Fruit fly (Drosophila melanogaster) whole organism, wandering third instar larva: ENCODE data around the gene Ack.

ENCODE experiments used
- Abd-B ChIP-seq: fragments of >200 bp; optimal IDR thresholded peaks from 2 replicates; lab custom pipeline; 2017; ENCODE audit warnings: missing biosample characterization, missing genetic modification characterization
- CG32264 ChIP-seq: fragments of 200-800 bp; sonication (Bioruptor generic); optimal IDR thresholded peaks from 2 replicates; lab custom pipeline; 2016; ENCODE audit warnings: missing biosample characterization, missing genetic modification characterization
- Dfd ChIP-seq: fragments of >200 bp; optimal IDR thresholded peaks from 2 replicates; lab custom pipeline; 2017; ENCODE audit warnings: missing biosample characterization, missing genetic modification characterization
- Vsx2 ChIP-seq: fragments of 200-300, 225-300 bp; sonication (Bioruptor generic); optimal IDR thresholded peaks from 2 replicates; lab custom pipeline; 2018; ENCODE audit warnings: missing biosample characterization, missing genetic modification characterization; ENCODE audit not compliant: partially characterized antibody
- br ChIP-seq: fragments of 200-800 bp; sonication (Bioruptor generic); optimal IDR thresholded peaks from 2 replicates; lab custom pipeline; 2016; ENCODE audit warnings: missing biosample characterization, missing genetic modification characterization
- brk ChIP-seq: fragments of 200-800 bp; sonication (Bioruptor generic); optimal IDR thresholded peaks from 2 replicates; lab custom pipeline; 2016; ENCODE audit warnings: missing biosample characterization, mild to moderate bottlenecking, missing genetic modification characterization
- dsf ChIP-seq: sonication (Bioruptor generic); optimal IDR thresholded peaks from 2 replicates; lab custom pipeline; 2016; ENCODE audit warnings: missing biosample characterization, missing genetic modification characterization, borderline replicate concordance
- lola ChIP-seq: fragments of >200 bp; optimal IDR thresholded peaks from 2 replicates; lab custom pipeline; 2017; ENCODE audit warnings: missing biosample characterization, missing genetic modification characterization
- psq ChIP-seq: fragments of 200-800 bp; sonication (Bioruptor generic); optimal IDR thresholded peaks from 3 replicates; lab custom pipeline; 2017; ENCODE audit warnings: missing biosample characterization, mild to moderate bottlenecking, missing genetic modification characterization, moderate library complexity
- sage ChIP-seq: fragments of 200-800 bp; sonication (Bioruptor generic); optimal IDR thresholded peaks from 2 replicates; lab custom pipeline; 2016; ENCODE audit warnings: missing biosample characterization, mild to moderate bottlenecking, missing genetic modification characterization
- sv ChIP-seq: fragments of 200-800 bp; sonication (Bioruptor generic); optimal IDR thresholded peaks from 3 replicates; lab custom pipeline; 2016; ENCODE audit warnings: missing biosample characterization, missing genetic modification characterization
- tai ChIP-seq: sonication (Bioruptor generic); optimal IDR thresholded peaks from 2 replicates; lab custom pipeline; 2016; ENCODE audit warnings: missing biosample characterization, missing genetic modification characterization
- usp ChIP-seq: fragments of >200 bp; optimal IDR thresholded peaks from 2 replicates; lab custom pipeline; 2017; ENCODE audit warnings: missing biosample characterization, missing genetic modification characterization

DNA sequence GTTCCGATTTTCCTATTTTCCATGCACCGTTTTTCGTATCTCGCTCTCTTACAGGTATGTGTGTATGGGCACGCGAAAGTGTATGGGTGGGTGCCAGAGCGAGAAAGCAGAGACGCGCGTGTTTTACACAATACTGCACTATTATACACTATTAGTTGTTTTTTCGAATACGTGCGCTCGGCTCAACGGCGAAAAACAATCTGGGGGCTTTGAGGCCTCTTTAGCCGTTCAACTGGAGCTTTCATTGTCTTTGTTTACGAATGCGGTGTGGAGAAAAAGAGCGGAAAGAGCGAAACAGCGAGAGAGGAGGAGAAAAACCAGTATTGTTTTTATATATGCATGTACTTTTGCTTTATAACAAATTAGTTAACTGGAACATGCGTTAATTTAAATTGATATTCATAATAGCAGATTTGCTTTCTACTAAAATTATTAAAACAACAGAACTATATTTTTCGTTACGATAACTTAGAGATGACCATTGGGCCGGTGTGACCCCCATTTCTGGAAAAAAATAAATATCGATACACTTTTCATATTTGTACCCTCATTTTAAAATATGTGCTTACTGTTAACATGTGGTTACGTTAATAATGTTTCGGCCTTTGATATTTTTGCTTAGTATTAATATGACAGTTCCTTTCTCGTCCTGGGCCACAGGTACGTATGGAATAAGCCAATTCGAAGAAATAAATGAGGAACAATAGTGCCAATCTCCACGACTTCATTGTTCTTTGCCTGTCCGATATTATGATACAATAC is 5.3 kb upstream of the Ack start, which contains the start of gene CG14995:
- TF ChIP-seq CG32264 (GFP tag; lab: Kevin White, UChicago) (no peak), dsf (no peak), lola (GFP tag; lab: Kevin White, UChicago) (no peak), psq (peak; percentile 88), Abd-B (GFP tag; lab: Kevin White, UChicago) (no peak), brk (GFP tag; lab: Kevin White, UChicago) (peak; percentile 13), usp (no peak), tai (no peak), Dfd (GFP tag; lab: Kevin White, UChicago) (no peak), sv (no peak), br (GFP tag; lab: Kevin White, UChicago) (no peak), sage (peak; percentile 40), Vsx2 (no peak)
